Fruit fly (Drosophila melanogaster) whole organism, pupa: ENCODE data around the gene CG43813.

Experiments
- CG13204 ChIP-seq: fragments of 200-800 bp; sonication (Bioruptor generic); optimal IDR thresholded peaks from 2 replicates; lab custom pipeline; 2018; ENCODE audit warnings: missing biosample characterization, mild to moderate bottlenecking, missing genetic modification characterization, moderate library complexity
- CG32121 ChIP-seq: fragments of 200-800 bp; sonication (Bioruptor generic); IDR thresholded peaks from 2 replicates; pipeline ENCODE4 v1.3.6; 2022; ENCODE audit warnings: missing biosample characterization, missing genetic modification characterization
- CG8159 ChIP-seq: fragments of 200-800 bp; sonication (Bioruptor generic); optimal IDR thresholded peaks from 3 replicates; lab custom pipeline; 2018; ENCODE audit warnings: missing biosample characterization, mild to moderate bottlenecking, missing genetic modification characterization, moderate library complexity
- CG8301 ChIP-seq: fragments of 200-800 bp; sonication (Bioruptor generic); optimal IDR thresholded peaks from 2 replicates; lab custom pipeline; 2018; ENCODE audit warnings: missing biosample characterization, mild to moderate bottlenecking, missing genetic modification characterization
- Pif1B ChIP-seq: fragments of 200-800 bp; sonication (Bioruptor generic); optimal IDR thresholded peaks from 3 replicates; lab custom pipeline; 2016; ENCODE audit warnings: missing biosample characterization, missing genetic modification characterization
- gl ChIP-seq: fragments of 200-800 bp; sonication (Bioruptor generic); optimal IDR thresholded peaks from 2 replicates; lab custom pipeline; 2018; ENCODE audit warnings: missing biosample characterization, mild to moderate bottlenecking, missing genetic modification characterization

Gene CG43813

dm6 chr2L:12338548-12338947, 5.5 kb downstream of the CG43813 start, which contains the start of gene CG31862:
Gene CG31862 (plus strand): TSS chr2L:12338848.
- TF ChIP-seq gl (tag; lab: Kevin White, UChicago) (no peak), CG8159 (tag; lab: Kevin White, UChicago) (no peak), CG32121 (GFP tag; lab: Robert Waterston, UW) (no peak), CG8301 (tag; lab: Kevin White, UChicago) (no peak)

DNA sequence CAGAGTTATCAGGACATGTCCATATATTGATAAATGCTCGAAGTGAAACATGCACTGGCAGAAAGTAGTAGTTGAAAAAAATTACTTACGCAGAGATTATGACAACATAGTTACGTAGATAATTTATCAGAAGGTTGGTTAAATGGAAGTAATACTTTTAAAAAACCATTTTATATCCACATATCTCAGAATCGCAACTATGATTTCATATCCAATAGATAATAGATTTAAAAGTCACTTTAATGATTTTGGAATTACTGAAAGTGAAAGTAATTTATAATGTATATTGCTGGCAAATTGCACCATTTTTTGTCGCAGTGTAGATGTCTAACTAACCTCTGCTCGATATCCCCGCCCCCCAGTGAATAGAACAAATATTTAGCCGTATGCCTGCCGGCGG, 6.9 kb downstream of the CG43813 start:
- no peak for TF ChIP-seq CG8301 (tag; lab: Kevin White, UChicago)
- no peak for TF ChIP-seq CG13204 (GFP tag; lab: Kevin White, UChicago)
- TF ChIP-seq, all 21 proteins: peak for 0

- no peak for TF ChIP-seq Pif1B
- TF ChIP-seq, all 21 proteins: peak for 0
Measured at dm6 chr2L:12314838-12315237, 29.2 kb downstream of the CG43813 start.
